Fruit fly (Drosophila melanogaster) whole organism, prepupa: ENCODE data around the gene PH4alphaNE3.

ENCODE experiments used
- CG15336 ChIP-seq: fragments of 200-800 bp; sonication (Bioruptor generic); IDR thresholded peaks from 2 replicates; pipeline ENCODE4 v1.3.6; 2022; ENCODE audit warnings: missing biosample characterization, missing genetic modification characterization
- CG16779 ChIP-seq: fragments of 200-800 bp; sonication (Bioruptor generic); optimal IDR thresholded peaks from 3 replicates; lab custom pipeline; 2017; ENCODE audit warnings: missing biosample characterization, mild to moderate bottlenecking, missing genetic modification characterization
- CG3032 ChIP-seq: fragments of 200-800 bp; optimal IDR thresholded peaks from 2 replicates; lab custom pipeline; 2019; ENCODE audit warnings: missing biosample characterization, mild to moderate bottlenecking, missing genetic modification characterization, moderate library complexity
- Ets96B ChIP-seq: fragments of 200-800 bp; optimal IDR thresholded peaks from 2 replicates; lab custom pipeline; 2019; ENCODE audit warnings: missing biosample characterization, mild to moderate bottlenecking, missing genetic modification characterization, moderate library complexity
- achi ChIP-seq: fragments of 200-800 bp; sonication (Bioruptor generic); optimal IDR thresholded peaks from 3 replicates; lab custom pipeline; 2016; ENCODE audit warnings: missing biosample characterization, missing genetic modification characterization
- net ChIP-seq: fragments of 200-800 bp; sonication (Bioruptor generic); optimal IDR thresholded peaks from 3 replicates; lab custom pipeline; 2016; ENCODE audit warnings: missing biosample characterization, missing genetic modification characterization
- pdm3 ChIP-seq: fragments of 200-800 bp; sonication (Bioruptor generic); optimal IDR thresholded peaks from 3 replicates; lab custom pipeline; 2016; ENCODE audit warnings: missing biosample characterization, missing genetic modification characterization

- TF ChIP-seq CG16779 (tag; lab: Kevin White, UChicago) (no peak), CG3032 (tag; lab: Kevin White, UChicago) (no peak), pdm3 (no peak), achi (no peak), CG15336 (GFP tag; lab: Robert Waterston, UW) (no peak), Ets96B (no peak), net (GFP tag; lab: Kevin White, UChicago) (no peak)
Observed at dm6 chr3R:30648451-30648850, 44.5 kb downstream of the PH4alphaNE3 start, which contains the start of gene PH4alphaPV.
